Fruit fly (Drosophila melanogaster) whole organism, embryonic: ENCODE measurements around the gene CG6709.

Experiments used
- Atf-2 ChIP-seq: fragments of 200-800 bp; sonication (Bioruptor generic); optimal IDR thresholded peaks from 2 replicates; lab custom pipeline; 2016; ENCODE audit warnings: missing biosample characterization, missing genetic modification characterization
- CG10959 ChIP-seq: fragments of 200-800 bp; sonication (Bioruptor generic); IDR thresholded peaks from 2 replicates; pipeline ENCODE4 v1.3.6; 2022; ENCODE audit warnings: missing biosample characterization, missing genetic modification characterization
- CG11247 ChIP-seq: fragments of 200-800 bp; sonication (Bioruptor generic); IDR thresholded peaks from 2 replicates; pipeline ENCODE4 v1.3.6; 2022; ENCODE audit warnings: missing biosample characterization, missing genetic modification characterization
- CG12071 ChIP-seq: fragments of 200-800 bp; sonication (Bioruptor generic); optimal IDR thresholded peaks from 3 replicates; lab custom pipeline; 2018; ENCODE audit warnings: missing biosample characterization, mild to moderate bottlenecking, missing genetic modification characterization
- CG12236 ChIP-seq: fragments of 200-800 bp; sonication (Bioruptor generic); optimal IDR thresholded peaks from 2 replicates; lab custom pipeline; 2016; ENCODE audit warnings: missing biosample characterization, missing genetic modification characterization
- CG13123 ChIP-seq: fragments of 200-800 bp; sonication (Bioruptor generic); optimal IDR thresholded peaks from 2 replicates; lab custom pipeline; 2016; ENCODE audit warnings: missing biosample characterization, missing genetic modification characterization
- CG15269 ChIP-seq: fragments of 200-800 bp; sonication (Bioruptor generic); optimal IDR thresholded peaks from 2 replicates; lab custom pipeline; 2018; ENCODE audit warnings: missing biosample characterization, mild to moderate bottlenecking, missing genetic modification characterization, moderate library complexity
- CG16815 ChIP-seq: fragments of 200-800 bp; sonication (Bioruptor generic); optimal IDR thresholded peaks from 3 replicates; lab custom pipeline; 2017; ENCODE audit warnings: missing biosample characterization, mild to moderate bottlenecking, missing genetic modification characterization
- CG18011 ChIP-seq: fragments of 200-800 bp; sonication (Bioruptor generic); optimal IDR thresholded peaks from 2 replicates; lab custom pipeline; 2017; ENCODE audit warnings: missing biosample characterization, missing genetic modification characterization, mild to moderate bottlenecking, moderate library complexity, missing genotype
- CG18476 ChIP-seq: fragments of 200-800 bp; sonication (Bioruptor generic); optimal IDR thresholded peaks from 2 replicates; lab custom pipeline; 2016; ENCODE audit warnings: missing biosample characterization, mild to moderate bottlenecking, missing genetic modification characterization
- CG34224 ChIP-seq: fragments of 200-800 bp; sonication (Bioruptor generic); IDR thresholded peaks from 3 replicates; pipeline ENCODE4 v1.3.6; 2022; ENCODE audit warnings: missing biosample characterization, missing genetic modification characterization; ENCODE audit not compliant: partially characterized antibody
- CG34422 ChIP-seq: fragments of 200-800 bp; sonication (Bioruptor generic); IDR thresholded peaks from 3 replicates; pipeline ENCODE4 v1.3.6; 2022; ENCODE audit warnings: missing biosample characterization, missing genetic modification characterization
- CG3847 ChIP-seq: fragments of 200-800 bp; sonication (Bioruptor generic); IDR thresholded peaks from 2 replicates; pipeline ENCODE4 v1.3.6; 2022; ENCODE audit warnings: missing biosample characterization, missing genetic modification characterization
- CG4360 ChIP-seq: fragments of 200-800 bp; sonication (Bioruptor generic); IDR thresholded peaks from 2 replicates; pipeline ENCODE4 v1.3.6; 2022; ENCODE audit warnings: missing biosample characterization, missing genetic modification characterization
- CG43689 ChIP-seq: fragments of 200-800 bp; sonication (Bioruptor generic); IDR thresholded peaks from 2 replicates; pipeline ENCODE4 v1.3.6; 2022; ENCODE audit warnings: missing biosample characterization, missing genetic modification characterization
- CG4404 ChIP-seq: fragments of 200-800 bp; sonication (Bioruptor generic); IDR thresholded peaks from 2 replicates; pipeline ENCODE4 v1.3.6; 2022; ENCODE audit warnings: missing biosample characterization, missing genetic modification characterization
- CG5180 ChIP-seq: fragments of 200-800 bp; sonication (Bioruptor generic); optimal IDR thresholded peaks from 3 replicates; lab custom pipeline; 2017; ENCODE audit warnings: missing biosample characterization, missing genetic modification characterization, mild to moderate bottlenecking, moderate library complexity, missing genetic modification reagents
- CG5245 ChIP-seq: fragments of 200-800 bp; sonication (Bioruptor generic); optimal IDR thresholded peaks from 3 replicates; lab custom pipeline; 2016; ENCODE audit warnings: missing biosample characterization, missing genetic modification characterization
- CG5953 ChIP-seq: fragments of 200-800 bp; sonication (Bioruptor generic); IDR thresholded peaks from 2 replicates; pipeline ENCODE4 v1.3.6; 2022; ENCODE audit warnings: missing biosample characterization, missing genetic modification characterization
- CG7357 ChIP-seq: fragments of 200-800 bp; sonication (Bioruptor generic); IDR thresholded peaks from 3 replicates; pipeline ENCODE4 v1.3.6; 2022; ENCODE audit warnings: missing biosample characterization, missing genetic modification characterization
- CG7963 ChIP-seq: fragments of 200-800 bp; sonication (Bioruptor generic); IDR thresholded peaks from 3 replicates; pipeline ENCODE4 v1.3.6; 2022; ENCODE audit warnings: missing biosample characterization, missing genetic modification characterization; ENCODE audit not compliant: partially characterized antibody
- CG8944 ChIP-seq: fragments of 200-800 bp; sonication (Bioruptor generic); optimal IDR thresholded peaks from 3 replicates; lab custom pipeline; 2016; ENCODE audit warnings: missing biosample characterization, missing genetic modification characterization
- CoRest ChIP-seq: fragments of 200-800 bp; sonication (Bioruptor generic); optimal IDR thresholded peaks from 3 replicates; lab custom pipeline; 2018; ENCODE audit warnings: missing biosample characterization, mild to moderate bottlenecking, missing genetic modification characterization, moderate library complexity
- D19B ChIP-seq: fragments of 200-800 bp; sonication (Bioruptor generic); optimal IDR thresholded peaks from 2 replicates; lab custom pipeline; 2017; ENCODE audit warnings: missing biosample characterization, mild to moderate bottlenecking, missing genetic modification characterization
- Doc2 ChIP-seq: fragments of 200-800 bp; sonication (Bioruptor generic); IDR thresholded peaks from 2 replicates; pipeline ENCODE4 v1.3.6; 2022; ENCODE audit warnings: missing biosample characterization, missing genetic modification characterization
- Doc3 ChIP-seq: fragments of 200-800 bp; sonication (Bioruptor generic); IDR thresholded peaks from 3 replicates; pipeline ENCODE4 v1.3.6; 2022; ENCODE audit warnings: missing biosample characterization, missing genetic modification characterization; ENCODE audit not compliant: partially characterized antibody
- HmgZ ChIP-seq: fragments of 200-800 bp; sonication (Bioruptor generic); optimal IDR thresholded peaks from 2 replicates; lab custom pipeline; 2018; ENCODE audit warnings: missing biosample characterization, mild to moderate bottlenecking, missing genetic modification characterization
- Mad ChIP-seq: fragments of 200-800 bp; sonication (Bioruptor generic); optimal IDR thresholded peaks from 2 replicates; lab custom pipeline; 2016; ENCODE audit warnings: missing biosample characterization, missing genetic modification characterization
- Mrtf ChIP-seq: fragments of 200-800 bp; sonication (Bioruptor generic); IDR thresholded peaks from 3 replicates; pipeline ENCODE4 v1.3.6; 2022; ENCODE audit warnings: missing biosample characterization, missing genetic modification characterization
- NC2β ChIP-seq: fragments of 200-800 bp; sonication (Bioruptor generic); optimal IDR thresholded peaks from 2 replicates; lab custom pipeline; 2016; ENCODE audit warnings: missing biosample characterization, missing genetic modification characterization
- NFAT ChIP-seq: fragments of 200-800 bp; sonication (Bioruptor generic); IDR thresholded peaks from 2 replicates; pipeline ENCODE4 v1.3.6; 2022; ENCODE audit warnings: missing biosample characterization, missing genetic modification characterization
- Nf-YB ChIP-seq: fragments of 200-800 bp; sonication (Bioruptor generic); optimal IDR thresholded peaks from 3 replicates; lab custom pipeline; 2019; ENCODE audit warnings: missing biosample characterization, mild to moderate bottlenecking, missing genetic modification characterization, moderate library complexity
- Rx ChIP-seq: fragments of 200-800 bp; sonication (Bioruptor generic); IDR thresholded peaks from 2 replicates; pipeline ENCODE4 v1.3.6; 2022; ENCODE audit warnings: missing biosample characterization, missing genetic modification characterization
- Scr ChIP-seq: fragments of 200-800 bp; sonication (Bioruptor generic); IDR thresholded peaks from 2 replicates; pipeline ENCODE4 v1.3.6; 2022; ENCODE audit warnings: missing biosample characterization, missing genetic modification characterization; ENCODE audit not compliant: partially characterized antibody
- TFAM ChIP-seq: fragments of 200-800 bp; sonication (Bioruptor generic); optimal IDR thresholded peaks from 2 replicates; lab custom pipeline; 2017; ENCODE audit warnings: missing biosample characterization, missing genetic modification characterization, inconsistent platforms
- al ChIP-seq: fragments of 200-800 bp; sonication (Bioruptor generic); IDR thresholded peaks from 2 replicates; pipeline ENCODE4 v1.3.6; 2022; ENCODE audit warnings: missing biosample characterization, missing genetic modification characterization
- amos ChIP-seq: fragments of 200-800 bp; sonication (Bioruptor generic); IDR thresholded peaks from 2 replicates; pipeline ENCODE4 v1.3.6; 2022; ENCODE audit warnings: missing biosample characterization, missing genetic modification characterization; ENCODE audit not compliant: partially characterized antibody
- bowl ChIP-seq: fragments of 200-800 bp; sonication (Bioruptor generic); IDR thresholded peaks from 2 replicates; pipeline ENCODE4 v1.3.6; 2022; ENCODE audit warnings: missing biosample characterization, missing genetic modification characterization
- dan ChIP-seq: fragments of 200-800 bp; sonication (Bioruptor generic); IDR thresholded peaks from 2 replicates; pipeline ENCODE4 v1.3.6; 2022; ENCODE audit warnings: missing biosample characterization, missing genetic modification characterization
- dpn ChIP-seq, 2 experiments: fragments of 200-800 bp; sonication (Bioruptor generic); optimal IDR thresholded peaks; 3 replicates each; lab custom pipeline; 2016; ENCODE audit warnings: missing biosample characterization in 2 of 2, missing genetic modification characterization in 2 of 2
- emc ChIP-seq: fragments of 200-800 bp; sonication (Bioruptor generic); optimal IDR thresholded peaks from 2 replicates; lab custom pipeline; 2016; ENCODE audit warnings: missing biosample characterization, missing genetic modification characterization
- en ChIP-seq: fragments of 200-800 bp; sonication (Bioruptor generic); optimal IDR thresholded peaks from 2 replicates; lab custom pipeline; 2016; ENCODE audit warnings: missing biosample characterization, missing genetic modification characterization
- gfzf ChIP-seq: fragments of 200-800 bp; sonication (Bioruptor generic); optimal IDR thresholded peaks from 2 replicates; lab custom pipeline; 2016; ENCODE audit warnings: missing biosample characterization, mild to moderate bottlenecking, missing genetic modification characterization, moderate library complexity
- lola ChIP-seq, 3 experiments: fragments of >200 bp in 2 of 3; fragments of 200-800 bp in 1 of 3; sonication (Bioruptor generic) in 1 of 3; optimal IDR thresholded peaks; 2 replicates each; lab custom pipeline; 2017 to 2019; ENCODE audit warnings: missing biosample characterization in 3 of 3, missing genetic modification characterization in 3 of 3, mild to moderate bottlenecking in 1 of 3, moderate library complexity in 1 of 3
- mam ChIP-seq: fragments of 200-800 bp; sonication (Bioruptor generic); optimal IDR thresholded peaks from 3 replicates; lab custom pipeline; 2016; ENCODE audit warnings: missing biosample characterization, missing genetic modification characterization
- sisA ChIP-seq: fragments of 200-800 bp; sonication (Bioruptor generic); IDR thresholded peaks from 2 replicates; pipeline ENCODE4 v1.3.6; 2022; ENCODE audit warnings: missing biosample characterization, missing genetic modification characterization
- tap ChIP-seq: fragments of 200-800 bp; optimal IDR thresholded peaks from 3 replicates; lab custom pipeline; 2019; ENCODE audit warnings: missing biosample characterization, mild to moderate bottlenecking, missing genetic modification characterization, moderate library complexity
- unpg ChIP-seq: fragments of 200-800 bp; sonication (Bioruptor generic); optimal IDR thresholded peaks from 3 replicates; lab custom pipeline; 2018; ENCODE audit warnings: missing biosample characterization, mild to moderate bottlenecking, missing genetic modification characterization, moderate library complexity
- zf30C ChIP-seq: fragments of 200-800 bp; sonication (Bioruptor generic); optimal IDR thresholded peaks from 3 replicates; lab custom pipeline; 2018; ENCODE audit warnings: missing biosample characterization, mild to moderate bottlenecking, missing genetic modification characterization

The CG6709 gene

dm6 chr3L:9854583-9855519 lies 39.7 kb downstream of the CG6709 start, which contains the start of gene RasGAP1 (continued):
- TF ChIP-seq CG5245 (GFP tag; lab: Kevin White, UChicago) (no peak), amos (peak; percentile 46), Doc2 (no peak), dpn (GFP tag; optimal IDR thresholded peaks at IDR 0.05; lab: Kevin White, UChicago) (no peak), Rx (GFP tag; lab: Robert Waterston, UW) (no peak), bowl (GFP tag; lab: Robert Waterston, UW) (no peak), CG13123 (GFP tag; lab: Kevin White, UChicago) (no peak), TFAM (GFP tag; lab: Kevin White, UChicago) (no peak), CG7357 (GFP tag; lab: Robert Waterston, UW) (no peak), CG8944 (no peak), CG10959 (GFP tag; lab: Robert Waterston, UW) (no peak), CG34224 (GFP tag; lab: Robert Waterston, UW) (0 out of 3 replicates have a peak, but pooled peaks have one; percentile 16), lola (GFP tag; optimal IDR thresholded peaks at IDR 0.05; lab: Kevin White, UChicago) (no peak), D19B (GFP tag; lab: Kevin White, UChicago) (no peak), CG7963 (0 out of 3 replicates have a peak, but pooled peaks have one; percentile 33), mam (GFP tag; lab: Kevin White, UChicago) (no peak), CG11247 (no peak), en (no peak), al (no peak), CG34422 (GFP tag; lab: Robert Waterston, UW) (peak; percentile 72), CG12236 (GFP tag; lab: Kevin White, UChicago) (no peak), tap (peak; percentile 27), CG16815 (GFP tag; lab: Kevin White, UChicago) (no peak), CG18011 (GFP tag; lab: Kevin White, UChicago) (peak; percentile 98), CG15269 (tag; lab: Kevin White, UChicago) (peak; percentile 22), unpg (GFP tag; lab: Kevin White, UChicago) (no peak), sisA (GFP tag; lab: Robert Waterston, UW) (no peak), Mrtf (GFP tag; lab: Robert Waterston, UW) (no peak), Doc3 (GFP tag; lab: Robert Waterston, UW) (0 out of 3 replicates have a peak, but pooled peaks have one; percentile 44), zf30C (GFP tag; lab: Kevin White, UChicago) (no peak), CG18476 (GFP tag; lab: Kevin White, UChicago) (no peak), emc (no peak), Mad (no peak), CoRest (tag; lab: Kevin White, UChicago) (peak; percentile 7), Nf-YB (GFP tag; lab: Kevin White, UChicago) (no peak), CG43689 (GFP tag; lab: Robert Waterston, UW) (no peak), HmgZ (tag; lab: Kevin White, UChicago) (no peak), Scr (GFP tag; lab: Robert Waterston, UW) (0 out of 2 replicates have a peak, but pooled peaks have one; percentile 36), CG4404 (no peak), CG12071 (no peak), Atf-2 (GFP tag; lab: Kevin White, UChicago) (no peak), dan (no peak), gfzf (peak; percentile 78), CG5180 (GFP tag; lab: Kevin White, UChicago) (peak; percentile 46), NC2β (no peak), CG3847 (GFP tag; lab: Robert Waterston, UW) (no peak), CG4360 (peak; percentile 88), CG5953 (no peak), NFAT (GFP tag; lab: Robert Waterston, UW) (no peak)
